Worm (Caenorhabditis elegans) whole organism, L2 larva: ENCODE measurements around the gene his-2.

ENCODE experiments used
- fos-1 ChIP-seq: fragments of 150-350 bp; optimal IDR thresholded peaks from 2 replicates; lab custom pipeline; 2014; ENCODE audit warnings: missing biosample characterization, missing genetic modification characterization
- lsy-2 ChIP-seq, 2 experiments: fragments of 150-350 bp in 1 of 2; sonication (generic microtip) in 1 of 2; optimal IDR thresholded peaks; 2 replicates each; lab custom pipeline; 2014 to 2017; ENCODE audit warnings: missing biosample characterization in 2 of 2, missing genetic modification characterization in 2 of 2
- nhr-25 ChIP-seq: fragments of 150-350 bp; sonication (generic microtip); optimal IDR thresholded peaks from 3 replicates; lab custom pipeline; 2014; ENCODE audit warnings: missing biosample characterization, missing genetic modification characterization
- ztf-4 ChIP-seq: fragments of 150-350 bp; optimal IDR thresholded peaks from 2 replicates; lab custom pipeline; 2014; ENCODE audit warnings: missing biosample characterization, missing genetic modification characterization

- TF ChIP-seq lsy-2 (tag; optimal IDR thresholded peaks at IDR 0.05; lab: Kevin White, UChicago) (no peak), ztf-4 (tag; lab: Kevin White, UChicago) (no peak), fos-1 (tag; lab: Kevin White, UChicago) (no peak), nhr-25 (tag; lab: Kevin White, UChicago) (no peak)
Measured at ce11 chrV:16023051-16023450, 19.0 kb downstream of the his-2 start, which contains the start of gene cwc-15.
